Worm (Caenorhabditis elegans) whole organism, L4 larva: ENCODE measurements around the gene srh-83.

Experiments used
- F26F4.8 ChIP-seq: fragments of 200-800 bp; sonication (Bioruptor generic); conservative IDR thresholded peaks from 2 replicates; pipeline ENCODE4 v1.3.6; 2022; ENCODE audit warnings: missing genetic modification characterization, missing compliant biosample characterization
- Y48G9A.11 ChIP-seq: fragments of 200-800 bp; sonication (Bioruptor generic); IDR thresholded peaks from 2 replicates; pipeline ENCODE4 v1.3.6; 2022; ENCODE audit warnings: missing genetic modification reagents, missing genetic modification characterization, missing compliant biosample characterization
- Y5F2A.4 ChIP-seq: fragments of 200-800 bp; sonication (Bioruptor generic); optimal IDR thresholded peaks from 2 replicates; lab custom pipeline; 2018; ENCODE audit warnings: mild to moderate bottlenecking, missing genetic modification characterization, missing compliant biosample characterization
- Y75B8A.6 ChIP-seq: fragments of 200-800 bp; sonication (Bioruptor generic); IDR thresholded peaks from 2 replicates; pipeline ENCODE4 v1.3.6; 2022; ENCODE audit warnings: missing genetic modification reagents, missing genetic modification characterization, missing compliant biosample characterization
- ZK337.2 ChIP-seq: fragments of 200-800 bp; sonication (Bioruptor generic); IDR thresholded peaks from 2 replicates; pipeline ENCODE4 v1.3.6; 2022; ENCODE audit warnings: missing genetic modification reagents, missing genetic modification characterization, missing compliant biosample characterization
- aha-1 ChIP-seq: fragments of 150-350 bp; peaks from one replicate; lab custom pipeline; 2014; ENCODE audit warnings: missing biosample characterization, missing genetic modification characterization
- attf-4 ChIP-seq: sonication (generic microtip); optimal IDR thresholded peaks from 3 replicates; lab custom pipeline; 2017; ENCODE audit warnings: missing biosample characterization, missing genetic modification characterization
- ceh-44 ChIP-seq: fragments of 200-800 bp; sonication (Bioruptor generic); IDR thresholded peaks from 2 replicates; pipeline ENCODE4 v1.3.6; 2022; ENCODE audit warnings: missing genetic modification reagents, missing genetic modification characterization, missing compliant biosample characterization
- ceh-62 ChIP-seq: sonication (generic microtip); optimal IDR thresholded peaks from 2 replicates; lab custom pipeline; 2017; ENCODE audit warnings: missing biosample characterization, missing genetic modification characterization
- ceh-82 ChIP-seq: sonication (generic microtip); optimal IDR thresholded peaks from 2 replicates; lab custom pipeline; 2017; ENCODE audit warnings: missing biosample characterization, missing genetic modification characterization
- cey-2 ChIP-seq: sonication (generic microtip); optimal IDR thresholded peaks from 3 replicates; lab custom pipeline; 2017; ENCODE audit warnings: missing genetic modification characterization, mild to moderate bottlenecking, missing compliant biosample characterization, antibody characterized with exemption, borderline replicate concordance; ENCODE audit not compliant: insufficient read depth
- daf-16 ChIP-seq, 3 experiments: sonication (generic microtip); optimal IDR thresholded peaks; 2 replicates each; lab custom pipeline; 2016 to 2017; ENCODE audit warnings: missing genetic modification characterization in 3 of 3, missing genetic modification reagents in 3 of 3, mild to moderate bottlenecking in 2 of 3, missing compliant biosample characterization in 2 of 3, missing biosample characterization in 1 of 3, moderate library complexity in 1 of 3
- dmd-6 ChIP-seq: fragments of 200-800 bp; sonication (Bioruptor generic); IDR thresholded peaks from 2 replicates; pipeline ENCODE4 v1.3.6; 2022; ENCODE audit warnings: missing genetic modification reagents, missing genetic modification characterization, missing compliant biosample characterization
- dmd-8 ChIP-seq: fragments of 200-800 bp; sonication (Bioruptor generic); IDR thresholded peaks from 2 replicates; pipeline ENCODE4 v1.3.6; 2022; ENCODE audit warnings: missing genetic modification characterization, missing compliant biosample characterization
- dmd-9 ChIP-seq: fragments of 200-800 bp; sonication (Bioruptor generic); IDR thresholded peaks from 2 replicates; pipeline ENCODE4 v1.3.6; 2022; ENCODE audit warnings: missing genetic modification reagents, missing genetic modification characterization, missing compliant biosample characterization
- dpl-1 ChIP-seq: fragments of 150-350 bp; optimal IDR thresholded peaks from 2 replicates; lab custom pipeline; 2014; ENCODE audit warnings: missing biosample characterization, missing genetic modification reagents, missing genetic modification characterization
- fkh-10 ChIP-seq: fragments of 150-350 bp; optimal IDR thresholded peaks from 2 replicates; lab custom pipeline; 2014; ENCODE audit warnings: missing biosample characterization, missing genetic modification reagents, missing genetic modification characterization
- hif-1 ChIP-seq, 2 experiments: sonication (generic microtip); optimal IDR thresholded peaks; 2 replicates each; lab custom pipeline; 2016 to 2017; ENCODE audit warnings: missing compliant biosample characterization in 2 of 2, missing genetic modification characterization in 2 of 2, missing genetic modification reagents in 2 of 2, missing genotype in 2 of 2, mild to moderate bottlenecking in 1 of 2
- hlh-30 ChIP-seq: sonication (generic microtip); optimal IDR thresholded peaks from 2 replicates; lab custom pipeline; 2017; ENCODE audit warnings: antibody characterized with exemption, mild to moderate bottlenecking, missing genetic modification characterization, missing compliant biosample characterization; ENCODE audit not compliant: insufficient read depth
- hmg-1.1 ChIP-seq: fragments of 200-800 bp; sonication (Bioruptor generic); IDR thresholded peaks from 2 replicates; pipeline ENCODE4 v1.3.6; 2022; ENCODE audit warnings: missing genetic modification reagents, missing genetic modification characterization, missing compliant biosample characterization
- lin-13 ChIP-seq: fragments of 150-350 bp; optimal IDR thresholded peaks from 2 replicates; lab custom pipeline; 2014; ENCODE audit warnings: missing biosample characterization, missing genetic modification reagents, missing genetic modification characterization
- lin-15B ChIP-seq: fragments of 150-350 bp; sonication (generic microtip); optimal IDR thresholded peaks from 3 replicates; lab custom pipeline; 2014; ENCODE audit warnings: missing biosample characterization, missing genetic modification characterization
- lin-38 ChIP-seq: fragments of 200-800 bp; sonication (Bioruptor generic); IDR thresholded peaks from 2 replicates; pipeline ENCODE4 v1.3.6; 2022; ENCODE audit warnings: missing genetic modification reagents, missing genetic modification characterization, missing compliant biosample characterization
- lin-39 ChIP-seq: fragments of 150-350 bp; optimal IDR thresholded peaks from 2 replicates; lab custom pipeline; 2014; ENCODE audit warnings: missing biosample characterization, missing genetic modification reagents, missing genetic modification characterization
- lir-3 ChIP-seq: sonication (generic microtip); optimal IDR thresholded peaks from 2 replicates; lab custom pipeline; 2016; ENCODE audit warnings: mild to moderate bottlenecking, missing genetic modification characterization, missing compliant biosample characterization
- mdl-1 ChIP-seq, 2 experiments: fragments of 150-350 bp in 1 of 2; sonication (generic microtip) in 1 of 2; optimal IDR thresholded peaks; 2 replicates each; lab custom pipeline; 2014 to 2017; ENCODE audit warnings: missing biosample characterization in 2 of 2, missing genetic modification characterization in 2 of 2
- nhr-10 ChIP-seq: fragments of 150-350 bp; optimal IDR thresholded peaks from 2 replicates; lab custom pipeline; 2014; ENCODE audit warnings: missing biosample characterization, missing genetic modification characterization
- nhr-102 ChIP-seq: sonication (generic microtip); optimal IDR thresholded peaks from 2 replicates; lab custom pipeline; 2016; ENCODE audit warnings: mild to moderate bottlenecking, missing genetic modification characterization, moderate library complexity, missing compliant biosample characterization
- nhr-11 ChIP-seq: fragments of 150-350 bp; optimal IDR thresholded peaks from 2 replicates; lab custom pipeline; 2014; ENCODE audit warnings: missing biosample characterization, missing genetic modification characterization
- nhr-25 ChIP-seq: sonication (generic microtip); optimal IDR thresholded peaks from 2 replicates; lab custom pipeline; 2017; ENCODE audit warnings: missing genetic modification characterization, mild to moderate bottlenecking, missing compliant biosample characterization, antibody characterized with exemption, moderate library complexity, borderline replicate concordance; ENCODE audit not compliant: insufficient read depth
- nhr-28 ChIP-seq: fragments of 150-350 bp; optimal IDR thresholded peaks from 2 replicates; lab custom pipeline; 2014; ENCODE audit warnings: missing biosample characterization, missing genetic modification characterization
- nhr-42 ChIP-seq: fragments of 200-800 bp; sonication (Bioruptor generic); IDR thresholded peaks from 2 replicates; pipeline ENCODE4 v1.3.6; 2022; ENCODE audit warnings: missing genetic modification characterization, missing compliant biosample characterization
- nhr-48 ChIP-seq: sonication (generic microtip); optimal IDR thresholded peaks from 2 replicates; lab custom pipeline; 2016; ENCODE audit warnings: mild to moderate bottlenecking, missing genetic modification characterization, missing compliant biosample characterization
- nhr-6 ChIP-seq: fragments of 150-350 bp; optimal IDR thresholded peaks from 2 replicates; lab custom pipeline; 2014; ENCODE audit warnings: missing biosample characterization, missing genetic modification characterization
- pha-4 ChIP-seq, 2 experiments: fragments of 150-350 bp in 1 of 2; fragments of 200-800 bp in 1 of 2; sonication (Bioruptor generic) in 1 of 2; IDR thresholded peaks in 1 of 2; optimal IDR thresholded peaks in 1 of 2; 2 replicates each; pipeline versions ENCODE4 v1.3.6 to Lab custom; 2014 to 2022; ENCODE audit warnings: missing genetic modification characterization in 2 of 2, missing genetic modification reagents in 2 of 2, missing biosample characterization in 1 of 2, missing compliant biosample characterization in 1 of 2
- pqm-1 ChIP-seq: sonication (generic microtip); optimal IDR thresholded peaks from 2 replicates; lab custom pipeline; 2017; ENCODE audit warnings: missing biosample characterization, missing genetic modification characterization
- saeg-2 ChIP-seq: fragments of 200-800 bp; sonication (Bioruptor generic); IDR thresholded peaks from 2 replicates; pipeline ENCODE4 v1.3.6; 2022; ENCODE audit warnings: missing genetic modification reagents, missing genetic modification characterization, missing compliant biosample characterization
- set-16 ChIP-seq: fragments of 200-800 bp; sonication (Bioruptor generic); IDR thresholded peaks from 2 replicates; pipeline ENCODE4 v1.3.6; 2022; ENCODE audit warnings: missing genetic modification reagents, missing genetic modification characterization, missing compliant biosample characterization
- skn-1 ChIP-seq: fragments of 150-350 bp; optimal IDR thresholded peaks from 2 replicates; lab custom pipeline; 2014; ENCODE audit warnings: missing biosample characterization, missing genetic modification characterization
- spr-1 ChIP-seq: sonication (generic microtip); optimal IDR thresholded peaks from 2 replicates; lab custom pipeline; 2016; ENCODE audit warnings: mild to moderate bottlenecking, missing genetic modification characterization, missing compliant biosample characterization
- tra-1 ChIP-seq: fragments of 200-800 bp; sonication (Bioruptor generic); IDR thresholded peaks from 2 replicates; pipeline ENCODE4 v1.3.6; 2022; ENCODE audit warnings: missing genetic modification reagents, missing genetic modification characterization, missing compliant biosample characterization
- unc-62 ChIP-seq, 3 experiments: fragments of 150-350 bp in 1 of 3; sonication (generic microtip); optimal IDR thresholded peaks in 2 of 3; peaks in 1 of 3; 1 replicate in 1 of 3; 2 replicates in 2 of 3; lab custom pipeline; 2014 to 2017; ENCODE audit warnings: missing biosample characterization in 3 of 3, missing genetic modification characterization in 3 of 3, missing genetic modification reagents in 3 of 3, missing genotype in 1 of 3
- zfp-2 ChIP-seq: sonication (generic microtip); optimal IDR thresholded peaks from 2 replicates; lab custom pipeline; 2016; ENCODE audit warnings: mild to moderate bottlenecking, missing genetic modification characterization, missing compliant biosample characterization
- zfp-3 ChIP-seq: fragments of 200-800 bp; sonication (Bioruptor generic); conservative IDR thresholded peaks from 2 replicates; pipeline ENCODE4 v1.3.6; 2022; ENCODE audit warnings: missing genetic modification reagents, missing genetic modification characterization, missing compliant biosample characterization
- zip-11 ChIP-seq: fragments of 200-800 bp; sonication (Bioruptor generic); IDR thresholded peaks from 2 replicates; pipeline ENCODE4 v1.3.6; 2022; ENCODE audit warnings: missing genetic modification characterization, missing compliant biosample characterization
- zip-2 ChIP-seq: fragments of 150-350 bp; optimal IDR thresholded peaks from 2 replicates; lab custom pipeline; 2014; ENCODE audit warnings: missing biosample characterization, missing genetic modification characterization

srh-83 gene

ce11 chrV:7142661-7143060 lies 21.6 kb upstream of the srh-83 start (continued):
- no peak for TF ChIP-seq ceh-44 (GFP tag; lab: Robert Waterston, UW)
- no peak for TF ChIP-seq hmg-1.1 (GFP tag; lab: Robert Waterston, UW)
- no peak for TF ChIP-seq nhr-42 (GFP tag; lab: Robert Waterston, UW)
- TF ChIP-seq ceh-62 = no peak
- no peak for TF ChIP-seq mdl-1 (tag; optimal IDR thresholded peaks at IDR 0.05; lab: Kevin White, UChicago)
- TF ChIP-seq zfp-2 (tag; lab: Kevin White, UChicago) = no peak
- TF ChIP-seq pqm-1 (tag; lab: Kevin White, UChicago) = peak; percentile 1
- no peak for TF ChIP-seq lin-13 (GFP tag; lab: Kevin White, UChicago)
- TF ChIP-seq ceh-82 (tag; lab: Kevin White, UChicago) = no peak
- peak; percentile 94 for TF ChIP-seq nhr-102 (tag; lab: Kevin White, UChicago)
- no peak for TF ChIP-seq attf-4 (tag; lab: Kevin White, UChicago)
- no peak for TF ChIP-seq spr-1
- no peak for TF ChIP-seq pha-4 (GFP tag; IDR thresholded peaks at IDR 0.05; lab: Robert Waterston, UW)
- no peak for TF ChIP-seq pha-4 (tag; optimal IDR thresholded peaks at IDR 0.05; lab: Kevin White, UChicago)
- peak; percentile 67 for TF ChIP-seq dmd-6 (GFP tag; lab: Robert Waterston, UW)
- no peak for TF ChIP-seq hlh-30 (tag; lab: Kevin White, UChicago)
- no peak for TF ChIP-seq nhr-11 (tag; lab: Kevin White, UChicago)
- no peak for TF ChIP-seq hif-1 (tag; optimal IDR thresholded peaks at IDR 0.05; lab: Kevin White, UChicago)
- TF ChIP-seq cey-2 (tag; lab: Kevin White, UChicago) = no peak
- TF ChIP-seq daf-16 (GFP tag; optimal IDR thresholded peaks at IDR 0.05; lab: Kevin White, UChicago) = peak in 1 of 2 experiments; percentile 16
- TF ChIP-seq daf-16 (tag; optimal IDR thresholded peaks at IDR 0.05; lab: Kevin White, UChicago) = peak; percentile 58
- TF ChIP-seq Y5F2A.4 (GFP tag; lab: Kevin White, UChicago) = no peak
- TF ChIP-seq nhr-10 = no peak
- no peak for TF ChIP-seq ZK337.2 (GFP tag; lab: Robert Waterston, UW)
- no peak for TF ChIP-seq set-16 (GFP tag; lab: Robert Waterston, UW)
- TF ChIP-seq saeg-2 (GFP tag; lab: Robert Waterston, UW) = no peak
- TF ChIP-seq nhr-6 (tag; lab: Kevin White, UChicago) = no peak
- TF ChIP-seq unc-62 (GFP tag; optimal IDR thresholded peaks at IDR 0.05 in 1 of 2; lab: Kevin White, UChicago) = no peak
- no peak for TF ChIP-seq unc-62 (tag; optimal IDR thresholded peaks at IDR 0.05; lab: Kevin White, UChicago)
- no peak for TF ChIP-seq lin-15B (tag; lab: Kevin White, UChicago)
- TF ChIP-seq lin-38 (GFP tag; lab: Robert Waterston, UW) = no peak
- no peak for TF ChIP-seq zip-2 (tag; lab: Kevin White, UChicago)
- no peak for TF ChIP-seq lir-3
- peak; percentile 78 for TF ChIP-seq Y48G9A.11 (GFP tag; lab: Robert Waterston, UW)
- TF ChIP-seq nhr-48 = no peak
- TF ChIP-seq zfp-3 (GFP tag; lab: Robert Waterston, UW) = no peak
- TF ChIP-seq skn-1 = no peak
- TF ChIP-seq dmd-9 (GFP tag; lab: Robert Waterston, UW) = no peak
- no peak for TF ChIP-seq F26F4.8

ce11 chrV:7145250-7145850 lies 19.0 kb upstream of the srh-83 start, which contains the start of gene ugt-37:
Gene ugt-37 (minus strand): TSS chrV:7145318.
- TF ChIP-seq nhr-25 (tag; lab: Kevin White, UChicago) (no peak), dmd-8 (no peak), F26F4.8 (no peak), zip-11 (GFP tag; lab: Robert Waterston, UW) (no peak), spr-1 (no peak), unc-62 (GFP tag; optimal IDR thresholded peaks at IDR 0.05 in 1 of 2; lab: Kevin White, UChicago) (no peak), unc-62 (tag; optimal IDR thresholded peaks at IDR 0.05; lab: Kevin White, UChicago) (no peak), tra-1 (GFP tag; lab: Robert Waterston, UW) (no peak), nhr-28 (tag; lab: Kevin White, UChicago) (peak; percentile 89), lin-39 (tag; lab: Kevin White, UChicago) (no peak), dpl-1 (GFP tag; lab: Kevin White, UChicago) (no peak), Y75B8A.6 (no peak), nhr-102 (tag; lab: Kevin White, UChicago) (peak; percentile 92), fkh-10 (no peak), ceh-82 (tag; lab: Kevin White, UChicago) (no peak), lin-38 (GFP tag; lab: Robert Waterston, UW) (no peak), aha-1 (tag; lab: Kevin White, UChicago) (peak; percentile 34), lin-13 (GFP tag; lab: Kevin White, UChicago) (no peak), daf-16 (GFP tag; optimal IDR thresholded peaks at IDR 0.05; lab: Kevin White, UChicago) (no peak), daf-16 (tag; optimal IDR thresholded peaks at IDR 0.05; lab: Kevin White, UChicago) (no peak)
